Worm (Caenorhabditis elegans): ENCODE data around the gene C05E11.6.

DNA sequence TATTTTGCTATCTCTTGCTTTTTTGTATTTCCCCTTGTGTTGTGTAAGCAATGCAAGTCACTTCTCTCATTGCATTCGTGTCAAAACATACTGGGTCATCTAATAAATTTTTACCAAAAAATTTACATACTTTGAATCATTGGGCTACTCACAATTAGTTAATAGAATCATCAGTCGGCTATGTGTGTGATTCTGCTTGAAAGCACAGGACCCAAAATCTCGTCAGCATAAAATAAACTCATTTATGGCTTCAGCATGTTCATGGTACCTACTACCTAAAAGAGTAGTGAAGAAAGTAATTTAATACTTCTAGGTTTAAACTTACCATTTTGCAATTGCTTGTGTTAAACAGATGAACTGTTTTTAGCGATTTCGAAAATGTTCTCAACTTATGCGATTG, 35.6 kb upstream of the C05E11.6 start:
- TF ChIP-seq fkh-10 (GFP tag; optimal IDR thresholded peaks at IDR 0.05): no peak
- no peak for TF ChIP-seq pat-9 (tag; optimal IDR thresholded peaks at IDR 0.05)
- no peak for TF ChIP-seq ahr-1 (tag; optimal IDR thresholded peaks at IDR 0.05)
- no peak for TF ChIP-seq rnt-1 (tag; optimal IDR thresholded peaks at IDR 0.05)
- TF ChIP-seq nhr-11 (tag; optimal IDR thresholded peaks at IDR 0.05): no peak
- TF ChIP-seq unc-3 (GFP tag; conservative IDR thresholded peaks at IDR 0.05): no peak
- no peak for TF ChIP-seq unc-3 (tag; optimal IDR thresholded peaks at IDR 0.05)
- TF ChIP-seq nhr-232 (tag; optimal IDR thresholded peaks at IDR 0.05): no peak
- TF ChIP-seq dmd-4 (tag; optimal IDR thresholded peaks at IDR 0.05; ENCODE audit: borderline replicate concordance): no peak
- peak; percentile 43 for TF ChIP-seq ama-1 (optimal IDR thresholded peaks at IDR 0.05)

Data from whole organism, late embryonic.